3 worm cellular contexts compared by ENCODE assay signal in the genomic region with DNA sequence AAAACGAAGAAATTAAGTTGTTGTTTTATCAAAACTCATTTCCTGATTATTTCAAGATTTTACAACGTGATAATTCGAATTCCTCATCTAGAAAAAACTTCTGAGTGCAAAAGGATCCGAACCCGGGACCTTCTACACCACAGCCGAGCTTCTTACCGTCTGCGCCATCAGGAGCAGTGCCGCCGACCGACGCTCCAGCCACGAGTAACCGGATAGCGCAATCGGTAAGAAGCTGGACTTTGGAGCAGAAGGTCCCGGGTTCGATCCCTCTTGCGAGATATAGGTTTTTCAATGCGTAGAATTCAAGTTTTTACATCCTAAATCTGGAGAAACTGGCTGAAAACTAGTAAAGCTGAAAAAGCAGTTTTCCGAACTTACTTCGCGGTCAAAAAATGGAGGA.
TF ChIP-seq lines count a peak whose summit lies in the region.

No protein-coding gene starts in this region.

TF ChIP-seq in whole organism, L4 larva, 104 proteins besides CTCF, POLR2A, EP300 and RAD21:
- TF ChIP-seq Y48G9A.11 (GFP tag; IDR thresholded peaks at IDR 0.05; lab: Robert Waterston, UW) (0 out of 2 replicates have a peak, but pooled peaks have one; percentile 55), dmd-6 (GFP tag; IDR thresholded peaks at IDR 0.05; lab: Robert Waterston, UW) (no peak), set-16 (GFP tag; IDR thresholded peaks at IDR 0.05; lab: Robert Waterston, UW) (peak; percentile 70)

TF ChIP-seq in whole organism, early embryonic, 17 proteins besides CTCF, POLR2A, EP300 and RAD21:
- TF ChIP-seq scrt-1 (GFP tag; IDR thresholded peaks at IDR 0.05; lab: Robert Waterston, UW) (no peak), ceh-36 (tag; optimal IDR thresholded peaks at IDR 0.05; lab: Kevin White, UChicago) (no peak), flt-1 (GFP tag; IDR thresholded peaks at IDR 0.05; lab: Robert Waterston, UW) (no peak), sea-1 (GFP tag; conservative IDR thresholded peaks at IDR 0.05; lab: Robert Waterston, UW) (0 out of 2 replicates have a peak, but pooled peaks have one; percentile 5), ceh-13 (GFP tag; optimal IDR thresholded peaks at IDR 0.05; lab: Kevin White, UChicago) (no peak), tra-4 (tag; optimal IDR thresholded peaks at IDR 0.05; lab: Kevin White, UChicago) (no peak)

TF ChIP-seq in whole organism, young adult, 124 proteins besides CTCF, POLR2A, EP300 and RAD21:
- TF ChIP-seq B0336.3 (GFP tag; IDR thresholded peaks at IDR 0.05; lab: Robert Waterston, UW) (no peak), F55B11.4 (tag; optimal IDR thresholded peaks at IDR 0.05; lab: Kevin White, UChicago; ENCODE audit: borderline replicate concordance, insufficient read depth) (no peak), egrh-3 (GFP tag; IDR thresholded peaks at IDR 0.05; lab: Robert Waterston, UW) (peak; percentile 30; the same call in 1 of the 2 replicates), pbrm-1 (GFP tag; IDR thresholded peaks at IDR 0.05; lab: Robert Waterston, UW) (no peak), ceh-27 (GFP tag; optimal IDR thresholded peaks at IDR 0.05; lab: Kevin White, UChicago) (no peak), zfh-2 (GFP tag; conservative IDR thresholded peaks at IDR 0.05; lab: Robert Waterston, UW) (peak; percentile 46), D2030.7 (GFP tag; IDR thresholded peaks at IDR 0.05; lab: Robert Waterston, UW) (0 out of 2 replicates have a peak, but pooled peaks have one; percentile 42), mcd-1 (GFP tag; IDR thresholded peaks at IDR 0.05; lab: Robert Waterston, UW) (peak; percentile 31; the same call in 1 of the 2 replicates)
